Fruit fly (Drosophila melanogaster) Kc167 (cell line): ENCODE data around the gene CG32320.

ENCODE experiments used
- Myc ChIP-seq: fragments of >200 bp; optimal IDR thresholded peaks from 2 replicates; lab custom pipeline; 2017; ENCODE audit warnings: missing external identifiers
- psq ChIP-seq: fragments of >200 bp; optimal IDR thresholded peaks from 2 replicates; lab custom pipeline; 2017; ENCODE audit warnings: missing external identifiers
- ttk ChIP-seq: sonication (Bioruptor generic); optimal IDR thresholded peaks from 2 replicates; lab custom pipeline; 2017; ENCODE audit warnings: missing external identifiers

DNA sequence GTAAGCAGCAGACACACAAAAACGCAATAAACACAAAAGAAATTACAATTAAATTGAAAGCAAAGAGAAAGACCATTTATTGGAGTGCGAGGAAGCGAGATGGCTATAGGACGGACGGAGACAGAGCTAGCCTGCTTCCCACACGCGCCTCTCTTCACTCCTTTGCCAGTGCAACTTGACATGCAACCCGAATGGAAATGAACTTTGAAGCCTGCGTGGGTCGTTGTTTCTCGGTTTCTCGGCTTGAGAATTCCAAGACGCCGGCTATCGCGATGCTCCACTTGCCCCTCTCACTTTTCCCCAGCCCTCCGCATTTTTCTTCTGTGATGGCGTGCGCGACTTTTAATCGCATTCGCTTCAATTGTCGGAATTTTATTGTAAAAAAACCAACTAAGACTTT, 17.4 kb upstream of the CG32320 start:
- no peak for TF ChIP-seq psq (lab: Kevin White, UChicago)
- no peak for TF ChIP-seq ttk (lab: Kevin White, UChicago)
- no peak for TF ChIP-seq Myc (lab: Kevin White, UChicago)
